Worm (Caenorhabditis elegans) whole organism, early embryonic: ENCODE results near the gene abt-4.

Source experiments
- B0310.2 ChIP-seq: sonication (generic microtip); optimal IDR thresholded peaks from 2 replicates; lab custom pipeline; 2016; ENCODE audit warnings: mild to moderate bottlenecking, missing genetic modification characterization, missing compliant biosample characterization
- F13C5.2 ChIP-seq: sonication (generic microtip); optimal IDR thresholded peaks from 2 replicates; lab custom pipeline; 2017; ENCODE audit warnings: mild to moderate bottlenecking, missing genetic modification characterization, inconsistent platforms, missing compliant biosample characterization
- aly-1 ChIP-seq: sonication (generic microtip); optimal IDR thresholded peaks from 2 replicates; lab custom pipeline; 2016; ENCODE audit warnings: missing genetic modification characterization, missing compliant biosample characterization
- ama-1 ChIP-seq: fragments of 150-350 bp; optimal IDR thresholded peaks from 2 replicates; lab custom pipeline; 2014
- ceh-13 ChIP-seq: fragments of 200-800 bp; sonication (Bioruptor generic); optimal IDR thresholded peaks from 2 replicates; lab custom pipeline; 2018; ENCODE audit warnings: mild to moderate bottlenecking, missing genetic modification characterization, missing compliant biosample characterization
- ceh-36 ChIP-seq: sonication (generic microtip); optimal IDR thresholded peaks from 2 replicates; lab custom pipeline; 2016; ENCODE audit warnings: missing genetic modification characterization, inconsistent platforms, missing compliant biosample characterization
- ets-7 ChIP-seq: sonication (generic microtip); optimal IDR thresholded peaks from 2 replicates; lab custom pipeline; 2016; ENCODE audit warnings: missing genotype, missing genetic modification characterization, missing compliant biosample characterization
- flt-1 ChIP-seq: fragments of 200-800 bp; sonication (Bioruptor generic); IDR thresholded peaks from 2 replicates; pipeline ENCODE4 v1.3.6; 2022; ENCODE audit warnings: missing genetic modification characterization, missing compliant biosample characterization
- hmbx-1 ChIP-seq: sonication (generic microtip); optimal IDR thresholded peaks from 2 replicates; lab custom pipeline; 2016; ENCODE audit warnings: mild to moderate bottlenecking, missing genetic modification characterization, missing compliant biosample characterization
- hmg-4 ChIP-seq: fragments of 200-800 bp; sonication (Bioruptor generic); optimal IDR thresholded peaks from 2 replicates; lab custom pipeline; 2018; ENCODE audit warnings: mild to moderate bottlenecking, missing genetic modification characterization, missing compliant biosample characterization
- hnd-1 ChIP-seq: sonication (generic microtip); optimal IDR thresholded peaks from 2 replicates; lab custom pipeline; 2016; ENCODE audit warnings: missing genetic modification characterization, missing compliant biosample characterization
- pes-1 ChIP-seq: fragments of 200-800 bp; sonication (Bioruptor generic); IDR thresholded peaks from 2 replicates; pipeline ENCODE4 v1.3.6; 2022; ENCODE audit warnings: missing genetic modification reagents, missing genetic modification characterization, missing compliant biosample characterization
- scrt-1 ChIP-seq: fragments of 200-800 bp; sonication (Bioruptor generic); IDR thresholded peaks from 2 replicates; pipeline ENCODE4 v1.3.6; 2022; ENCODE audit warnings: missing genetic modification characterization, missing compliant biosample characterization
- sea-1 ChIP-seq: fragments of 200-800 bp; sonication (Bioruptor generic); conservative IDR thresholded peaks from 2 replicates; pipeline ENCODE4 v1.3.6; 2022; ENCODE audit warnings: missing genetic modification characterization, missing compliant biosample characterization
- tbx-11 ChIP-seq: fragments of 200-800 bp; sonication (Bioruptor generic); IDR thresholded peaks from 2 replicates; pipeline ENCODE4 v1.3.6; 2022; ENCODE audit warnings: missing genetic modification characterization, missing compliant biosample characterization
- tbx-37 ChIP-seq: fragments of 200-800 bp; sonication (Bioruptor generic); conservative IDR thresholded peaks from 2 replicates; pipeline ENCODE4 v1.3.6; 2022; ENCODE audit warnings: missing genetic modification reagents, missing genetic modification characterization, missing compliant biosample characterization
- tra-4 ChIP-seq: sonication (generic microtip); optimal IDR thresholded peaks from 2 replicates; lab custom pipeline; 2017; ENCODE audit warnings: missing genetic modification characterization, missing compliant biosample characterization

abt-4 gene

DNA sequence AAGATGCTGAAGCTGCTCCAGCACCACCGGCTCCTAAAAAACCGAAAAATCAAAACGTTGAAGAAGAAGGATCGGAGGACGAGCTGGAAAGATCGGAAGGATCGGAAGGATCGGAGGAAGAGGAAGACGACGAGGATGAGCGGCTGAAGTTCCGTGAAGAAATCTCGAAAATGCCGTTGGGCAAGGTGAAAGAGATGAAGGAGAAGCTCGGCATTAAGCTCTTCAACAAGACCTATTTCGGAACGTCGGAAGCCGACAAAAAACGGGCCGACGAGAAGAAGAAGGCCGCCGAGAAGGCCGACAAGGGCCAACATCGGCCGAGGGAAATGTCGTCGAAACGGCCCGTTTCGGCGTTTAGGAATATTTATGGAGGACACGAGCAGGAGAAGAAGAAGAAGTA is 30.8 kb upstream of the abt-4 start:
- peak; percentile 0 for TF ChIP-seq aly-1 (tag; lab: Kevin White, UChicago)
- no peak for TF ChIP-seq F13C5.2 (tag; lab: Kevin White, UChicago)

- no peak for TF ChIP-seq ceh-13 (GFP tag; lab: Kevin White, UChicago)
- no peak for TF ChIP-seq hmg-4
- TF ChIP-seq tbx-11 (GFP tag; lab: Robert Waterston, UW): no peak
- TF ChIP-seq aly-1 (tag; lab: Kevin White, UChicago): no peak
- no peak for TF ChIP-seq ceh-36 (tag; lab: Kevin White, UChicago)
- TF ChIP-seq tbx-37 (GFP tag; lab: Robert Waterston, UW): no peak
- TF ChIP-seq sea-1 (GFP tag; lab: Robert Waterston, UW): no peak
Observed at ce11 chrV:360068-360467, 29.5 kb upstream of the abt-4 start.

DNA sequence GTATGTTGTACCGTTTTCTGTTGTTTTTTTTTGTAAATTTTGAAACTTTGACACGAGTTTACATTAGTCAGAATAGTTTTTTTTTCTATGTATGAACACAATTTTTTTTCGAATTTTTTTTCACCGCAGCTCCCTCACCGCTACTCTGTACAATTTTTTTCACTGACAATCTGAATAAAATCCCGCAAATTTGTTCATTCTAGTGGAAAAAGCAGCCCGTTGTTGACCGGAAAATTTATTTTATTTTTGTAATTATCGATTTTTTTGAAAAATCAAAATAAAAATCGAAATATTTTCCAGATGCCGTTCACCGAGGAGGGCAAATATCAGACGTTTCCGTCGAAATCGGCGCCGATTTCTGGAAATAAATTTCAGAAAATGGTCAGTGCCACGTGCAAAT is 28.9 kb upstream of the abt-4 start, which contains the start of gene T22H9.1:
Gene T22H9.1 (plus strand): TSS at position 301 of the 400 bp plus-strand sequence.
- no peak for TF ChIP-seq ceh-36 (tag; lab: Kevin White, UChicago)
- TF ChIP-seq tbx-11 (GFP tag; lab: Robert Waterston, UW): no peak
- TF ChIP-seq pes-1 (GFP tag; lab: Robert Waterston, UW): no peak
- no peak for TF ChIP-seq sea-1 (GFP tag; lab: Robert Waterston, UW)
- no peak for TF ChIP-seq flt-1 (GFP tag; lab: Robert Waterston, UW)
- no peak for TF ChIP-seq hmg-4
- no peak for TF ChIP-seq F13C5.2 (tag; lab: Kevin White, UChicago)
- no peak for TF ChIP-seq tra-4 (tag; lab: Kevin White, UChicago)
- no peak for TF ChIP-seq ceh-13 (GFP tag; lab: Kevin White, UChicago)
- TF ChIP-seq tbx-37 (GFP tag; lab: Robert Waterston, UW): no peak
- TF ChIP-seq hmbx-1 (tag; lab: Kevin White, UChicago): no peak

- no peak for TF ChIP-seq ceh-36 (tag; lab: Kevin White, UChicago)
- no peak for TF ChIP-seq B0310.2 (tag; lab: Kevin White, UChicago)
- TF ChIP-seq ceh-13 (GFP tag; lab: Kevin White, UChicago): no peak
- TF ChIP-seq F13C5.2 (tag; lab: Kevin White, UChicago): no peak
- TF ChIP-seq sea-1 (GFP tag; lab: Robert Waterston, UW): no peak
- TF ChIP-seq hmbx-1 (tag; lab: Kevin White, UChicago): no peak
- TF ChIP-seq aly-1 (tag; lab: Kevin White, UChicago): no peak
- no peak for TF ChIP-seq tbx-37 (GFP tag; lab: Robert Waterston, UW)
- no peak for TF ChIP-seq hmg-4
- no peak for TF ChIP-seq tra-4 (tag; lab: Kevin White, UChicago)
- TF ChIP-seq ama-1 (lab: Kevin White, UChicago): no peak
- no peak for TF ChIP-seq ets-7 (tag; lab: Kevin White, UChicago)
- no peak for TF ChIP-seq flt-1 (GFP tag; lab: Robert Waterston, UW)
- TF ChIP-seq hnd-1: no peak
- no peak for TF ChIP-seq scrt-1 (GFP tag; lab: Robert Waterston, UW)
- TF ChIP-seq tbx-11 (GFP tag; lab: Robert Waterston, UW): no peak
Observed at ce11 chrV:358473-358872, 27.9 kb upstream of the abt-4 start.

DNA sequence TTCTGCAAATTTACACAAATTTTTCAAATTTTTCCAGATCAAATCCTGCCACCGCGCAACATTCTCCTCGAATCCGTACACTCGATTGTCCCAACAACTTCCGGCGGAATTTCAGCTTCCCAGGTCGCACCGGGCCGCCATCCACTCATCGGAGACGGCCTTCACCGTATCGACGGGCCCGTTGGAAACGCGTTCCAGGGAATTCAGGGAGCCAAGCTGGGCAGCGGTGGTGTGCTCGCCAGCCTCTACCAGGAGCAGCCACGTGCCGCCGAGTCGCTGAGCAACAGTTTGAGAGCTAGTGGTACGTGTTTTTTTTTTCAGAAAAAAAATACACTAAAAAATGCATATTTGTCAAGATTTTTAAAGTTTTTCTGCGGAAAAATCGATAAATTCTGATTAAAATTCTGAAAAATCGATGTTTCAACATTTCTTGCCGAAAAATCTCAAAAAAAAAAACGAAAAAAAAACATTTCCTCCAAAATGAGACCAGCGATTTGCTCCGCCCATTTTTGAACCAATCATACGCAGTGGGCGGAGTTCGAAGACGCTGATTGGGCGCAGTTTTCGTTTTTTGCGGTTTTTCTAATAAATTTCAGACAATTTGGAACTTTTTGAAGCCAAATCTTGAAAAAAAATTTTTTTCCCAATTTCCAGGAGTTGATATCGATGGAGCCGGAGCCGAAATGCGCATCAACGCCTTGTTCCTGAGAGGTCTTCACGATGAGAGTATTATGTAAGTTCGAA is 26.6 kb upstream of the abt-4 start:
- TF ChIP-seq hmbx-1 (tag; lab: Kevin White, UChicago) (no peak), flt-1 (GFP tag; lab: Robert Waterston, UW) (no peak), B0310.2 (tag; lab: Kevin White, UChicago) (no peak), ceh-13 (GFP tag; lab: Kevin White, UChicago) (no peak), scrt-1 (GFP tag; lab: Robert Waterston, UW) (no peak), ets-7 (tag; lab: Kevin White, UChicago) (no peak), tbx-11 (GFP tag; lab: Robert Waterston, UW) (no peak), hnd-1 (no peak), tbx-37 (GFP tag; lab: Robert Waterston, UW) (no peak), hmg-4 (no peak), pes-1 (GFP tag; lab: Robert Waterston, UW) (no peak), ceh-36 (tag; lab: Kevin White, UChicago) (no peak), tra-4 (tag; lab: Kevin White, UChicago) (no peak), sea-1 (GFP tag; lab: Robert Waterston, UW) (no peak), ama-1 (lab: Kevin White, UChicago) (no peak), F13C5.2 (tag; lab: Kevin White, UChicago) (no peak)

DNA sequence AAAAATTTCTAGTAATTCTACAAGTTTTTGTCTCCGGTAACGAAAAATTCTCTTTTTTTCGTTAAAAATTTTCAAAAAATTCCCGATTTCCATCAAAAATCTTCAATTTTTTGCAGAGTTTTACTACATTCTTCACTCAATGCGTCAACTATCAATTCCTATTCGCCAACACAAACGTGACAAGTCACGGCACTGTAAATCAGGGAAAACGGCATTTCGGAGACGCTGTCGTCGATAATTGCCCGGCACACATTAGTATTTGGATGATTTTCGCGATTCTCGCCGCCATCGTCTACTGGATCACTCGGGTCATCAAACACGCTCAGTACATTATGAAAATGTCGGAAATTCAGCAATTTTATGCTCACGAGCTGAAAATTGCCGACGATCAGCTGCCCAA is 21.3 kb upstream of the abt-4 start:
- TF ChIP-seq flt-1 (GFP tag; lab: Robert Waterston, UW) (no peak), aly-1 (tag; lab: Kevin White, UChicago) (no peak), B0310.2 (tag; lab: Kevin White, UChicago) (no peak)

DNA sequence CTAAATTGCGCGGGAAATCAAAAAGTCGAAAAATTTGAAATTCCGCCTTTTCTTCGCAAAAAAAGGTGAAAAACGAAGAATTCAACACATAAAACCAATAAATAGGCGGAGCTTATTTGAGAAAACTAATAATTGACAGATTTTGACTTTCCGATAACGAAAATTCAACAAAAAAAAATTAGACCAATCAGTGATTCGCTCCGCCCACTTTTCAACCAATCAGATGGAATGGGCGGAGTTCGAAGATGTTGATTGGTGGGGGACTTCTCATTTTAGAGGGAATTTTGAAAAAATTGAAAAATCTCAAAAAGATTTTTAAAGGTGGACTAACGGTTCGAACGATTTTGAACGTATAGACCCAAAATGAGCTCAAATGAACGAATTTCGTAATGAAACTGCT is 20.3 kb upstream of the abt-4 start:
- TF ChIP-seq ets-7 (tag; lab: Kevin White, UChicago): no peak
- no peak for TF ChIP-seq hmbx-1 (tag; lab: Kevin White, UChicago)
- TF ChIP-seq tbx-11 (GFP tag; lab: Robert Waterston, UW): no peak
- no peak for TF ChIP-seq sea-1 (GFP tag; lab: Robert Waterston, UW)
- TF ChIP-seq ceh-13 (GFP tag; lab: Kevin White, UChicago): no peak
- no peak for TF ChIP-seq tra-4 (tag; lab: Kevin White, UChicago)
- TF ChIP-seq ceh-36 (tag; lab: Kevin White, UChicago): no peak
- no peak for TF ChIP-seq hmg-4
- TF ChIP-seq aly-1 (tag; lab: Kevin White, UChicago): no peak
- no peak for TF ChIP-seq hnd-1
- no peak for TF ChIP-seq F13C5.2 (tag; lab: Kevin White, UChicago)
- no peak for TF ChIP-seq tbx-37 (GFP tag; lab: Robert Waterston, UW)
- no peak for TF ChIP-seq pes-1 (GFP tag; lab: Robert Waterston, UW)
- no peak for TF ChIP-seq B0310.2 (tag; lab: Kevin White, UChicago)
- no peak for TF ChIP-seq scrt-1 (GFP tag; lab: Robert Waterston, UW)
- TF ChIP-seq flt-1 (GFP tag; lab: Robert Waterston, UW): no peak
- no peak for TF ChIP-seq ama-1 (lab: Kevin White, UChicago)
